Fruit fly (Drosophila melanogaster) whole organism, pupa: ENCODE data around the gene CG31103.

Source experiments
- CG10348 ChIP-seq: fragments of 200-800 bp; sonication (Bioruptor generic); IDR thresholded peaks from 2 replicates; pipeline ENCODE4 v1.3.6; 2022; ENCODE audit warnings: missing biosample characterization, missing genetic modification characterization
- CG12605 ChIP-seq: fragments of 200-800 bp; sonication (Bioruptor generic); IDR thresholded peaks from 2 replicates; pipeline ENCODE4 v1.3.6; 2022; ENCODE audit warnings: missing biosample characterization, missing genetic modification characterization
- CG4496 ChIP-seq: fragments of 200-800 bp; sonication (Bioruptor generic); IDR thresholded peaks from 3 replicates; pipeline ENCODE4 v1.3.6; 2022; ENCODE audit warnings: missing biosample characterization, missing genetic modification characterization
- CG8159 ChIP-seq: fragments of 200-800 bp; sonication (Bioruptor generic); optimal IDR thresholded peaks from 3 replicates; lab custom pipeline; 2018; ENCODE audit warnings: missing biosample characterization, mild to moderate bottlenecking, missing genetic modification characterization, moderate library complexity
- Ets98B ChIP-seq: fragments of 200-800 bp; sonication (Bioruptor generic); IDR thresholded peaks from 2 replicates; pipeline ENCODE4 v1.3.6; 2022; ENCODE audit warnings: missing biosample characterization, missing genetic modification characterization
- Pif1A ChIP-seq: fragments of 200-800 bp; sonication (Bioruptor generic); optimal IDR thresholded peaks from 3 replicates; lab custom pipeline; 2016; ENCODE audit warnings: missing biosample characterization, missing genetic modification characterization
- Snoo ChIP-seq: fragments of 200-800 bp; sonication (Bioruptor generic); optimal IDR thresholded peaks from 3 replicates; lab custom pipeline; 2017; ENCODE audit warnings: missing biosample characterization, mild to moderate bottlenecking, missing genetic modification characterization, inconsistent platforms
- fd96Ca ChIP-seq: fragments of 200-800 bp; sonication (Bioruptor generic); IDR thresholded peaks from 3 replicates; pipeline ENCODE4 v1.3.6; 2022; ENCODE audit warnings: missing biosample characterization, missing genetic modification characterization
- rn ChIP-seq: fragments of 200-800 bp; sonication (Bioruptor generic); IDR thresholded peaks from 2 replicates; pipeline ENCODE4 v1.3.6; 2022; ENCODE audit warnings: missing biosample characterization, missing genetic modification characterization

- TF ChIP-seq Snoo = no peak
- no peak for TF ChIP-seq fd96Ca (GFP tag; lab: Robert Waterston, UW)
- no peak for TF ChIP-seq Pif1A
- TF ChIP-seq rn (GFP tag; lab: Robert Waterston, UW) = no peak
- TF ChIP-seq CG8159 (tag; lab: Kevin White, UChicago) = no peak
- no peak for TF ChIP-seq CG12605 (GFP tag; lab: Robert Waterston, UW)
- no peak for TF ChIP-seq CG10348 (GFP tag; lab: Robert Waterston, UW)
- TF ChIP-seq CG4496 (GFP tag; lab: Robert Waterston, UW) = no peak
- no peak for TF ChIP-seq Ets98B (GFP tag; lab: Robert Waterston, UW)
These were observed 16.2 kb downstream of the CG31103 start, which contains the start of gene Sil1 for dm6 chr3R:25235362-25235761.
